Fruit fly (Drosophila melanogaster) whole organism, embryonic: ENCODE data around the gene CG12728.

Experiments
- BEAF-32 ChIP-seq: fragments of 200-800 bp; sonication (Bioruptor generic); optimal IDR thresholded peaks from 3 replicates; lab custom pipeline; 2017; ENCODE audit warnings: missing biosample characterization, missing genetic modification characterization, mild to moderate bottlenecking, moderate library complexity, missing genetic modification reagents
- CG12071 ChIP-seq: fragments of 200-800 bp; sonication (Bioruptor generic); optimal IDR thresholded peaks from 3 replicates; lab custom pipeline; 2018; ENCODE audit warnings: missing biosample characterization, mild to moderate bottlenecking, missing genetic modification characterization
- CG12219 ChIP-seq: fragments of 200-800 bp; sonication (Bioruptor generic); optimal IDR thresholded peaks from 3 replicates; lab custom pipeline; 2018; ENCODE audit warnings: missing biosample characterization, mild to moderate bottlenecking, missing genetic modification characterization
- CG12769 ChIP-seq: fragments of 200-800 bp; sonication (Bioruptor generic); optimal IDR thresholded peaks from 2 replicates; lab custom pipeline; 2019; ENCODE audit warnings: missing biosample characterization, mild to moderate bottlenecking, missing genetic modification characterization, moderate library complexity
- CG13296 ChIP-seq: fragments of 200-800 bp; sonication (Bioruptor generic); optimal IDR thresholded peaks from 3 replicates; lab custom pipeline; 2018; ENCODE audit warnings: missing biosample characterization, mild to moderate bottlenecking, missing genetic modification characterization
- CG1602 ChIP-seq: fragments of 200-800 bp; sonication (Bioruptor generic); optimal IDR thresholded peaks from 3 replicates; lab custom pipeline; 2016; ENCODE audit warnings: missing biosample characterization, missing genetic modification characterization
- CG17612 ChIP-seq: fragments of 200-800 bp; sonication (Bioruptor generic); IDR thresholded peaks from 2 replicates; pipeline ENCODE4 v1.3.6; 2022; ENCODE audit warnings: missing biosample characterization, missing genetic modification characterization
- CG2116 ChIP-seq: fragments of 200-800 bp; sonication (Bioruptor generic); optimal IDR thresholded peaks from 3 replicates; lab custom pipeline; 2018; ENCODE audit warnings: missing biosample characterization, mild to moderate bottlenecking, missing genetic modification characterization
- CG2199 ChIP-seq: fragments of 200-800 bp; sonication (Bioruptor generic); IDR thresholded peaks from 3 replicates; pipeline ENCODE4 v1.3.6; 2022; ENCODE audit warnings: missing biosample characterization, missing genetic modification characterization
- CG2678 ChIP-seq: fragments of 200-800 bp; sonication (Bioruptor generic); optimal IDR thresholded peaks from 3 replicates; lab custom pipeline; 2019; ENCODE audit warnings: missing biosample characterization, mild to moderate bottlenecking, missing genetic modification characterization, moderate library complexity
- CG31388 ChIP-seq: fragments of 200-800 bp; sonication (Bioruptor generic); optimal IDR thresholded peaks from 2 replicates; lab custom pipeline; 2016; ENCODE audit warnings: missing biosample characterization, missing genetic modification characterization
- CG32532 ChIP-seq: fragments of 200-800 bp; sonication (Bioruptor generic); IDR thresholded peaks from 2 replicates; pipeline ENCODE4 v1.3.6; 2022; ENCODE audit warnings: missing biosample characterization, missing genetic modification characterization
- CG34376 ChIP-seq: fragments of 200-800 bp; sonication (Bioruptor generic); optimal IDR thresholded peaks from 2 replicates; lab custom pipeline; 2018; ENCODE audit warnings: missing biosample characterization, mild to moderate bottlenecking, missing genetic modification characterization
- CG3847 ChIP-seq: fragments of 200-800 bp; sonication (Bioruptor generic); IDR thresholded peaks from 2 replicates; pipeline ENCODE4 v1.3.6; 2022; ENCODE audit warnings: missing biosample characterization, missing genetic modification characterization
- CG6791 ChIP-seq: fragments of 200-800 bp; sonication (Bioruptor generic); IDR thresholded peaks from 3 replicates; pipeline ENCODE4 v1.3.6; 2022; ENCODE audit warnings: missing biosample characterization, missing genetic modification characterization; ENCODE audit not compliant: partially characterized antibody
- CG6854 ChIP-seq: fragments of 200-800 bp; sonication (Bioruptor generic); optimal IDR thresholded peaks from 3 replicates; lab custom pipeline; 2017; ENCODE audit warnings: missing biosample characterization, mild to moderate bottlenecking, missing genetic modification characterization
- CG7839 ChIP-seq: fragments of 200-800 bp; sonication (Bioruptor generic); optimal IDR thresholded peaks from 3 replicates; lab custom pipeline; 2018; ENCODE audit warnings: missing biosample characterization, mild to moderate bottlenecking, missing genetic modification characterization, moderate library complexity
- CG8290 ChIP-seq, 3 experiments: fragments of 200-800 bp; sonication (Bioruptor generic); optimal IDR thresholded peaks; 2 replicates each; lab custom pipeline; 2016 to 2019; ENCODE audit warnings: missing biosample characterization in 3 of 3, missing genetic modification characterization in 3 of 3, mild to moderate bottlenecking in 2 of 3, moderate library complexity in 1 of 3
- CrebB ChIP-seq: fragments of 200-800 bp; sonication (Bioruptor generic); optimal IDR thresholded peaks from 3 replicates; lab custom pipeline; 2018; ENCODE audit warnings: missing biosample characterization, mild to moderate bottlenecking, missing genetic modification characterization
- D19A ChIP-seq: fragments of 200-800 bp; optimal IDR thresholded peaks from 3 replicates; lab custom pipeline; 2019; ENCODE audit warnings: missing biosample characterization, mild to moderate bottlenecking, missing genetic modification characterization, moderate library complexity
- E2f2 ChIP-seq: fragments of 200-800 bp; sonication (Bioruptor generic); IDR thresholded peaks from 2 replicates; pipeline ENCODE4 v1.3.6; 2022; ENCODE audit warnings: missing biosample characterization, missing genetic modification characterization
- Fer1 ChIP-seq: fragments of 200-800 bp; sonication (Bioruptor generic); optimal IDR thresholded peaks from 2 replicates; lab custom pipeline; 2017; ENCODE audit warnings: missing biosample characterization, mild to moderate bottlenecking, missing genetic modification characterization
- Fer2 ChIP-seq: fragments of 200-800 bp; sonication (Bioruptor generic); optimal IDR thresholded peaks from 2 replicates; lab custom pipeline; 2018; ENCODE audit warnings: missing biosample characterization, mild to moderate bottlenecking, missing genetic modification characterization, moderate library complexity
- Hr78 ChIP-seq, 2 experiments: fragments of 200-800 bp in 1 of 2; fragments of >200 bp in 1 of 2; sonication (Bioruptor generic) in 1 of 2; optimal IDR thresholded peaks; 2 replicates each; lab custom pipeline; 2017 to 2019; ENCODE audit warnings: missing biosample characterization in 2 of 2, missing genetic modification characterization in 2 of 2, mild to moderate bottlenecking in 1 of 2, moderate library complexity in 1 of 2
- Lim3 ChIP-seq: fragments of 200-800 bp; sonication (Bioruptor generic); IDR thresholded peaks from 2 replicates; pipeline ENCODE4 v1.3.6; 2022; ENCODE audit warnings: missing biosample characterization, missing genetic modification characterization
- MBD-R2 ChIP-seq: fragments of 200-800 bp; sonication (Bioruptor generic); IDR thresholded peaks from 2 replicates; pipeline ENCODE4 v1.3.6; 2022; ENCODE audit warnings: missing biosample characterization, missing genetic modification characterization
- Med ChIP-seq: fragments of 200-800 bp; sonication (Bioruptor generic); peaks from one replicate; lab custom pipeline; 2016; ENCODE audit warnings: missing biosample characterization, missing genetic modification characterization, mild to moderate bottlenecking, inconsistent platforms, moderate library complexity
- Nf-YA ChIP-seq: fragments of 200-800 bp; sonication (Bioruptor generic); IDR thresholded peaks from 2 replicates; pipeline ENCODE4 v1.3.6; 2022; ENCODE audit warnings: missing biosample characterization, missing genetic modification characterization
- Trl ChIP-seq, 3 experiments: fragments of >200 bp in 2 of 3; fragments of 200-800 bp in 1 of 3; sonication (Bioruptor generic) in 1 of 3; optimal IDR thresholded peaks; 2 replicates in 1 of 3; 3 replicates in 2 of 3; lab custom pipeline; 2016 to 2017; ENCODE audit warnings: missing biosample characterization in 1 of 3, missing genetic modification characterization in 1 of 3
- amos ChIP-seq: fragments of 200-800 bp; sonication (Bioruptor generic); IDR thresholded peaks from 2 replicates; pipeline ENCODE4 v1.3.6; 2022; ENCODE audit warnings: missing biosample characterization, missing genetic modification characterization; ENCODE audit not compliant: partially characterized antibody
- caup ChIP-seq: fragments of 200-800 bp; sonication (Bioruptor generic); optimal IDR thresholded peaks from 3 replicates; lab custom pipeline; 2017; ENCODE audit warnings: missing biosample characterization, mild to moderate bottlenecking, missing genetic modification characterization, moderate library complexity; ENCODE audit not compliant: severe bottlenecking
- gce ChIP-seq: fragments of 200-800 bp; sonication (Bioruptor generic); IDR thresholded peaks from 3 replicates; pipeline ENCODE4 v1.3.6; 2022; ENCODE audit warnings: missing biosample characterization, missing genetic modification characterization
- gem ChIP-seq: fragments of 200-800 bp; sonication (Bioruptor generic); optimal IDR thresholded peaks from 2 replicates; lab custom pipeline; 2019; ENCODE audit warnings: missing biosample characterization, mild to moderate bottlenecking, missing genetic modification characterization, moderate library complexity
- gsb-n ChIP-seq: fragments of 200-800 bp; sonication (Bioruptor generic); optimal IDR thresholded peaks from 3 replicates; lab custom pipeline; 2018; ENCODE audit warnings: missing biosample characterization, mild to moderate bottlenecking, missing genetic modification characterization
- hbn ChIP-seq: fragments of 200-800 bp; sonication (Bioruptor generic); IDR thresholded peaks from 2 replicates; pipeline ENCODE4 v1.3.6; 2022; ENCODE audit warnings: missing biosample characterization, missing genetic modification characterization; ENCODE audit not compliant: partially characterized antibody
- her ChIP-seq: fragments of 200-800 bp; sonication (Bioruptor generic); optimal IDR thresholded peaks from 2 replicates; lab custom pipeline; 2016; ENCODE audit warnings: missing biosample characterization, missing genetic modification characterization
- hkb ChIP-seq, 2 experiments: fragments of 200-800 bp in 1 of 2; fragments of >200 bp in 1 of 2; sonication (Bioruptor generic) in 1 of 2; IDR thresholded peaks in 1 of 2; optimal IDR thresholded peaks in 1 of 2; 2 replicates each; pipeline versions ENCODE4 v1.3.6 to Lab custom; 2017 to 2022; ENCODE audit warnings: missing biosample characterization in 1 of 2, missing genetic modification characterization in 1 of 2
- jigr1 ChIP-seq: fragments of 200-800 bp; sonication (Bioruptor generic); IDR thresholded peaks from 3 replicates; pipeline ENCODE4 v1.3.6; 2022; ENCODE audit warnings: missing biosample characterization, missing genetic modification characterization
- jing ChIP-seq: fragments of 200-800 bp; sonication (Bioruptor generic); optimal IDR thresholded peaks from 2 replicates; lab custom pipeline; 2018; ENCODE audit warnings: missing biosample characterization, mild to moderate bottlenecking, missing genetic modification characterization
- kay ChIP-seq: fragments of 200-800 bp; sonication (Bioruptor generic); optimal IDR thresholded peaks from 2 replicates; lab custom pipeline; 2016; ENCODE audit warnings: missing biosample characterization, missing genetic modification characterization
- pnt ChIP-seq: fragments of 200-800 bp; sonication (Bioruptor generic); optimal IDR thresholded peaks from 3 replicates; lab custom pipeline; 2016; ENCODE audit warnings: missing biosample characterization, missing genetic modification characterization
- pzg ChIP-seq: fragments of 200-800 bp; sonication (Bioruptor generic); optimal IDR thresholded peaks from 3 replicates; lab custom pipeline; 2018; ENCODE audit warnings: missing biosample characterization, mild to moderate bottlenecking, missing genetic modification characterization, moderate library complexity
- sqz ChIP-seq: fragments of 200-800 bp; sonication (Bioruptor generic); optimal IDR thresholded peaks from 3 replicates; lab custom pipeline; 2018; ENCODE audit warnings: missing biosample characterization, mild to moderate bottlenecking, missing genetic modification characterization
- sug ChIP-seq: fragments of 200-800 bp; optimal IDR thresholded peaks from 2 replicates; lab custom pipeline; 2019; ENCODE audit warnings: missing biosample characterization, mild to moderate bottlenecking, missing genetic modification characterization, moderate library complexity
- tgo ChIP-seq: fragments of 200-800 bp; sonication (Bioruptor generic); IDR thresholded peaks from 3 replicates; pipeline ENCODE4 v1.3.6; 2022; ENCODE audit warnings: missing biosample characterization, missing genetic modification characterization
- trem ChIP-seq: fragments of 200-800 bp; optimal IDR thresholded peaks from 3 replicates; lab custom pipeline; 2019; ENCODE audit warnings: missing biosample characterization, mild to moderate bottlenecking, missing genetic modification characterization, moderate library complexity

CG12728 gene

dm6 chrX:5916494-5917309 lies 25.7 kb upstream of the CG12728 start, which contains the start of the genes Shmt and CG3726 (continued):
- peak; percentile 9 for TF ChIP-seq caup (GFP tag; lab: Kevin White, UChicago)
- peak; percentile 43 for TF ChIP-seq CG2116 (GFP tag; lab: Kevin White, UChicago)
- TF ChIP-seq jigr1 (GFP tag; lab: Robert Waterston, UW) = no peak
- no peak for TF ChIP-seq pnt (GFP tag; lab: Kevin White, UChicago)
- peak; percentile 24 for TF ChIP-seq CrebB (tag; lab: Kevin White, UChicago)
- TF ChIP-seq gem = no peak
- peak; percentile 45 for TF ChIP-seq BEAF-32 (GFP tag; lab: Kevin White, UChicago)
- no peak for TF ChIP-seq CG31388
- TF ChIP-seq CG2199 = no peak; the same call in 2 of the 3 replicates
- TF ChIP-seq Trl (optimal IDR thresholded peaks at IDR 0.05; lab: Kevin White, UChicago) = peak; percentile 29 to 30
- no peak for TF ChIP-seq Trl (GFP tag; optimal IDR thresholded peaks at IDR 0.05; lab: Kevin White, UChicago)
- peak; percentile 1 for TF ChIP-seq trem (tag; lab: Kevin White, UChicago)
- no peak for TF ChIP-seq CG7839
- TF ChIP-seq Lim3 (GFP tag; lab: Robert Waterston, UW) = no peak
- no peak for TF ChIP-seq CG32532 (GFP tag; lab: Robert Waterston, UW)
- TF ChIP-seq hkb (optimal IDR thresholded peaks at IDR 0.05; lab: Kevin White, UChicago) = peak; percentile 1
- TF ChIP-seq hkb (GFP tag; IDR thresholded peaks at IDR 0.05; lab: Robert Waterston, UW) = no peak
- TF ChIP-seq Hr78 (GFP tag; optimal IDR thresholded peaks at IDR 0.05; lab: Kevin White, UChicago) = peak in 1 of 2 experiments; percentile 98
- peak; percentile 5 for TF ChIP-seq CG34376 (GFP tag; lab: Kevin White, UChicago)
- peak; percentile 28 for TF ChIP-seq sug (tag; lab: Kevin White, UChicago)
- 0 out of 2 replicates have a peak, but pooled peaks have one; percentile 20 for TF ChIP-seq hbn (GFP tag; lab: Robert Waterston, UW)
- peak; percentile 44 for TF ChIP-seq CG12071 (GFP tag; lab: Kevin White, UChicago)
- no peak for TF ChIP-seq kay (GFP tag; lab: Kevin White, UChicago)
- TF ChIP-seq CG13296 (GFP tag; lab: Kevin White, UChicago) = peak; percentile 43
- TF ChIP-seq E2f2 = peak; percentile 84
- 0 out of 3 replicates have a peak, but pooled peaks have one; percentile 41 for TF ChIP-seq CG6791 (GFP tag; lab: Robert Waterston, UW)
- TF ChIP-seq Fer1 = peak; percentile 42
- TF ChIP-seq CG1602 (GFP tag; lab: Kevin White, UChicago) = no peak
- peak; percentile 24 for TF ChIP-seq pzg
- TF ChIP-seq D19A = no peak
- no peak for TF ChIP-seq Fer2
- peak; percentile 10 for TF ChIP-seq CG2678 (tag; lab: Kevin White, UChicago)
- peak; percentile 73 for TF ChIP-seq Med
- TF ChIP-seq CG8290 (GFP tag; optimal IDR thresholded peaks at IDR 0.05; lab: Kevin White, UChicago) = no peak
- peak in 1 of 2 experiments; percentile 40 for TF ChIP-seq CG8290 (tag; optimal IDR thresholded peaks at IDR 0.05; lab: Kevin White, UChicago)
- peak; percentile 37 for TF ChIP-seq sqz
- TF ChIP-seq CG6854 (GFP tag; lab: Kevin White, UChicago) = peak; percentile 21
- peak; percentile 10 for TF ChIP-seq CG12219 (GFP tag; lab: Kevin White, UChicago)
- no peak for TF ChIP-seq jing (GFP tag; lab: Kevin White, UChicago)
- TF ChIP-seq gce (GFP tag; lab: Robert Waterston, UW) = 0 out of 3 replicates have a peak, but pooled peaks have one; percentile 9
- peak; percentile 22 for TF ChIP-seq MBD-R2 (GFP tag; lab: Robert Waterston, UW)
- TF ChIP-seq her (GFP tag; lab: Kevin White, UChicago) = peak; percentile 37
- TF ChIP-seq tgo (GFP tag; lab: Robert Waterston, UW) = no peak
- peak; percentile 37; the same call in 1 of the 2 replicates for TF ChIP-seq amos (GFP tag; lab: Robert Waterston, UW)
- TF ChIP-seq gsb-n (tag; lab: Kevin White, UChicago) = no peak
- no peak for TF ChIP-seq CG17612 (GFP tag; lab: Robert Waterston, UW)
- TF ChIP-seq Nf-YA (GFP tag; lab: Robert Waterston, UW) = no peak
- peak; percentile 41; the same call in 1 of the 2 replicates for TF ChIP-seq CG3847 (GFP tag; lab: Robert Waterston, UW)
- peak; percentile 49 for TF ChIP-seq CG12769 (tag; lab: Kevin White, UChicago)
